Worm (Caenorhabditis elegans): ENCODE results near the gene tmc-2.

tmc-2 gene

ce11 chrX:9283026-9283425 is 20.5 kb upstream of the tmc-2 start, which contains the start of gene B0416.11:
Gene B0416.11 (minus strand): TSS chrX:9283126.
- no peak for TF ChIP-seq tbx-8 (GFP tag; optimal IDR thresholded peaks at IDR 0.05)
- TF ChIP-seq nhr-237 (tag; optimal IDR thresholded peaks at IDR 0.05), result no peak
- TF ChIP-seq lsy-2 (tag; optimal IDR thresholded peaks at IDR 0.05), result no peak
- no peak for TF ChIP-seq snpc-4 (tag; optimal IDR thresholded peaks at IDR 0.05)
- TF ChIP-seq lin-13 (tag; optimal IDR thresholded peaks at IDR 0.05), result no peak
- TF ChIP-seq ham-2 (GFP tag; optimal IDR thresholded peaks at IDR 0.05), result no peak
- no peak for TF ChIP-seq drap-1 (GFP tag; optimal IDR thresholded peaks at IDR 0.05)
- no peak for TF ChIP-seq mls-2 (tag; optimal IDR thresholded peaks at IDR 0.05)

ce11 chrX:9291345-9291744 is 12.2 kb upstream of the tmc-2 start, which contains the start of gene B0416.3:
Gene B0416.3 (plus strand): TSS chrX:9291645.
- no peak for TF ChIP-seq nhr-28 (tag; optimal IDR thresholded peaks at IDR 0.05)
- no peak for TF ChIP-seq ceh-83 (GFP tag; optimal IDR thresholded peaks at IDR 0.05)
- TF ChIP-seq elt-3 (tag; optimal IDR thresholded peaks at IDR 0.05), result no peak
- no peak for TF ChIP-seq flh-1 (GFP tag; optimal IDR thresholded peaks at IDR 0.05)
- no peak for TF ChIP-seq sptf-1 (tag; optimal IDR thresholded peaks at IDR 0.05)
- no peak for TF ChIP-seq zip-8 (tag; optimal IDR thresholded peaks at IDR 0.05)
- no peak for TF ChIP-seq unc-62 (GFP tag; optimal IDR thresholded peaks at IDR 0.05)
- TF ChIP-seq tbx-8 (GFP tag; optimal IDR thresholded peaks at IDR 0.05), result no peak
- TF ChIP-seq unc-120 (tag; optimal IDR thresholded peaks at IDR 0.05; ENCODE audit: poor library complexity, severe bottlenecking), result no peak
- TF ChIP-seq ztf-11 (tag; optimal IDR thresholded peaks at IDR 0.05), result no peak
- TF ChIP-seq sem-2 (GFP tag; optimal IDR thresholded peaks at IDR 0.05), result no peak
- no peak for TF ChIP-seq nhr-2 (tag; optimal IDR thresholded peaks at IDR 0.05)
- TF ChIP-seq ces-1 (GFP tag; optimal IDR thresholded peaks at IDR 0.05), result no peak
- TF ChIP-seq mls-2 (tag; optimal IDR thresholded peaks at IDR 0.05), result no peak
- TF ChIP-seq snpc-4 (tag; optimal IDR thresholded peaks at IDR 0.05), result no peak
- TF ChIP-seq hlh-1 (tag; optimal IDR thresholded peaks at IDR 0.05), result no peak
- TF ChIP-seq nhr-12 (tag; optimal IDR thresholded peaks at IDR 0.05), result no peak
- TF ChIP-seq M03D4.4 (tag; optimal IDR thresholded peaks at IDR 0.05), result no peak
- TF ChIP-seq mab-5 (tag; optimal IDR thresholded peaks at IDR 0.05), result no peak
- TF ChIP-seq unc-39 (tag; optimal IDR thresholded peaks at IDR 0.05), result no peak

- TF ChIP-seq elt-1 (tag; optimal IDR thresholded peaks at IDR 0.05; ENCODE audit: borderline replicate concordance, insufficient read depth), result no peak
- no peak for TF ChIP-seq ceh-43 (GFP tag; optimal IDR thresholded peaks at IDR 0.05)
- TF ChIP-seq zip-8 (tag; optimal IDR thresholded peaks at IDR 0.05), result no peak
- no peak for TF ChIP-seq blmp-1 (tag; optimal IDR thresholded peaks at IDR 0.05)
- TF ChIP-seq lsy-2 (tag; optimal IDR thresholded peaks at IDR 0.05), result no peak
- no peak for TF ChIP-seq hlh-1 (tag; optimal IDR thresholded peaks at IDR 0.05)
- no peak for TF ChIP-seq lin-32 (GFP tag; optimal IDR thresholded peaks at IDR 0.05)
- no peak for TF ChIP-seq lin-13 (tag; optimal IDR thresholded peaks at IDR 0.05)
- no peak for TF ChIP-seq nhr-2 (tag; optimal IDR thresholded peaks at IDR 0.05)
- no peak for TF ChIP-seq mab-5 (tag; optimal IDR thresholded peaks at IDR 0.05)
- no peak for TF ChIP-seq nhr-76 (tag; optimal IDR thresholded peaks at IDR 0.05)
- no peak for TF ChIP-seq ham-2 (GFP tag; optimal IDR thresholded peaks at IDR 0.05)
- no peak for TF ChIP-seq mls-2 (tag; optimal IDR thresholded peaks at IDR 0.05)
- TF ChIP-seq snpc-4 (tag; optimal IDR thresholded peaks at IDR 0.05), result no peak
- TF ChIP-seq ces-1 (GFP tag; optimal IDR thresholded peaks at IDR 0.05), result no peak
Measured at ce11 chrX:9295471-9295870, 8.1 kb upstream of the tmc-2 start.

ce11 chrX:9296591-9296990 is 6.9 kb upstream of the tmc-2 start, which contains the start of gene gly-13:
Gene gly-13 (minus strand): TSS chrX:9296622.
- TF ChIP-seq nhr-28 (tag; optimal IDR thresholded peaks at IDR 0.05) (no peak), unc-62 (GFP tag; optimal IDR thresholded peaks at IDR 0.05) (no peak), lin-13 (tag; optimal IDR thresholded peaks at IDR 0.05) (no peak), lin-32 (GFP tag; optimal IDR thresholded peaks at IDR 0.05) (peak; percentile 35), bed-3 (GFP tag; optimal IDR thresholded peaks at IDR 0.05) (peak; percentile 26), lsy-2 (tag; optimal IDR thresholded peaks at IDR 0.05) (peak; percentile 41), mep-1 (tag; optimal IDR thresholded peaks at IDR 0.05) (peak; percentile 56), drap-1 (GFP tag; optimal IDR thresholded peaks at IDR 0.05) (no peak), unc-39 (tag; optimal IDR thresholded peaks at IDR 0.05) (no peak), nhr-2 (tag; optimal IDR thresholded peaks at IDR 0.05) (no peak), ceh-83 (GFP tag; optimal IDR thresholded peaks at IDR 0.05) (peak; percentile 19), M03D4.4 (tag; optimal IDR thresholded peaks at IDR 0.05) (no peak), ztf-11 (tag; optimal IDR thresholded peaks at IDR 0.05) (peak; percentile 15), sem-2 (GFP tag; optimal IDR thresholded peaks at IDR 0.05) (peak; percentile 48), nhr-12 (tag; optimal IDR thresholded peaks at IDR 0.05) (no peak), mab-5 (tag; optimal IDR thresholded peaks at IDR 0.05) (no peak), tbx-8 (GFP tag; optimal IDR thresholded peaks at IDR 0.05) (peak; percentile 31), ces-1 (GFP tag; optimal IDR thresholded peaks at IDR 0.05) (peak; percentile 11), pha-4 (tag; optimal IDR thresholded peaks at IDR 0.05) (peak; percentile 4), nhr-237 (tag; optimal IDR thresholded peaks at IDR 0.05) (no peak), snpc-4 (tag; optimal IDR thresholded peaks at IDR 0.05) (no peak), flh-1 (GFP tag; optimal IDR thresholded peaks at IDR 0.05) (peak; percentile 9), unc-120 (tag; optimal IDR thresholded peaks at IDR 0.05; ENCODE audit: poor library complexity, severe bottlenecking) (no peak), nhr-76 (tag; optimal IDR thresholded peaks at IDR 0.05) (peak; percentile 65), hlh-1 (tag; optimal IDR thresholded peaks at IDR 0.05) (peak; percentile 29), elt-1 (tag; optimal IDR thresholded peaks at IDR 0.05; ENCODE audit: borderline replicate concordance, insufficient read depth) (no peak), sptf-1 (tag; optimal IDR thresholded peaks at IDR 0.05) (peak; percentile 87), zip-8 (tag; optimal IDR thresholded peaks at IDR 0.05) (no peak), mls-2 (tag; optimal IDR thresholded peaks at IDR 0.05) (peak; percentile 72), ham-2 (GFP tag; optimal IDR thresholded peaks at IDR 0.05) (peak; percentile 27), ceh-43 (GFP tag; optimal IDR thresholded peaks at IDR 0.05) (peak; percentile 56), ceh-39 (tag; optimal IDR thresholded peaks at IDR 0.05) (no peak), blmp-1 (tag; optimal IDR thresholded peaks at IDR 0.05) (peak; percentile 10), elt-3 (tag; optimal IDR thresholded peaks at IDR 0.05) (no peak), cnd-1 (tag; optimal IDR thresholded peaks at IDR 0.05) (peak; percentile 33)
